Worm (Caenorhabditis elegans) whole organism, L4 larva: ENCODE measurements around the gene srw-67.
A peak's percentile ranks its signal among the peaks of the same experiment; 100 is the strongest.
"Not testable (repeated sequence)": the region's sequence is repeated elsewhere in the genome, so short reads cannot be mapped to it uniquely, and the experiment has no call there.

ENCODE experiments used
- T20F7.1 ChIP-seq: fragments of 200-800 bp; sonication (Bioruptor generic); optimal IDR thresholded peaks from 2 replicates; lab custom pipeline; 2018; ENCODE audit warnings: mild to moderate bottlenecking, missing genetic modification characterization, missing compliant biosample characterization
- Y105C5A.15 ChIP-seq: fragments of 200-800 bp; sonication (Bioruptor generic); IDR thresholded peaks from 2 replicates; pipeline ENCODE4 v1.3.6; 2022; ENCODE audit warnings: missing genetic modification characterization, missing compliant biosample characterization
- Y48G9A.11 ChIP-seq: fragments of 200-800 bp; sonication (Bioruptor generic); IDR thresholded peaks from 2 replicates; pipeline ENCODE4 v1.3.6; 2022; ENCODE audit warnings: missing genetic modification reagents, missing genetic modification characterization, missing compliant biosample characterization
- Y75B8A.6 ChIP-seq: fragments of 200-800 bp; sonication (Bioruptor generic); IDR thresholded peaks from 2 replicates; pipeline ENCODE4 v1.3.6; 2022; ENCODE audit warnings: missing genetic modification reagents, missing genetic modification characterization, missing compliant biosample characterization
- ZK337.2 ChIP-seq: fragments of 200-800 bp; sonication (Bioruptor generic); IDR thresholded peaks from 2 replicates; pipeline ENCODE4 v1.3.6; 2022; ENCODE audit warnings: missing genetic modification reagents, missing genetic modification characterization, missing compliant biosample characterization
- ama-1 ChIP-seq: fragments of 150-350 bp; optimal IDR thresholded peaks from 2 replicates; lab custom pipeline; 2014; ENCODE audit warnings: inconsistent platforms, mixed read lengths
- arid-1 ChIP-seq: fragments of 200-800 bp; sonication (Bioruptor generic); conservative IDR thresholded peaks from 2 replicates; pipeline ENCODE4 v1.3.6; 2022; ENCODE audit warnings: missing genetic modification reagents, missing genetic modification characterization, missing compliant biosample characterization
- cey-2 ChIP-seq: sonication (generic microtip); optimal IDR thresholded peaks from 3 replicates; lab custom pipeline; 2017; ENCODE audit warnings: missing genetic modification characterization, mild to moderate bottlenecking, missing compliant biosample characterization, antibody characterized with exemption, borderline replicate concordance; ENCODE audit not compliant: insufficient read depth
- daf-16 ChIP-seq, 3 experiments: sonication (generic microtip); optimal IDR thresholded peaks; 2 replicates each; lab custom pipeline; 2016 to 2017; ENCODE audit warnings: missing genetic modification characterization in 3 of 3, missing genetic modification reagents in 3 of 3, mild to moderate bottlenecking in 2 of 3, missing compliant biosample characterization in 2 of 3, missing biosample characterization in 1 of 3, moderate library complexity in 1 of 3
- daf-8 ChIP-seq: fragments of 200-800 bp; sonication (Bioruptor generic); IDR thresholded peaks from 2 replicates; pipeline ENCODE4 v1.3.6; 2022; ENCODE audit warnings: missing genetic modification characterization, missing compliant biosample characterization
- dmd-6 ChIP-seq: fragments of 200-800 bp; sonication (Bioruptor generic); IDR thresholded peaks from 2 replicates; pipeline ENCODE4 v1.3.6; 2022; ENCODE audit warnings: missing genetic modification reagents, missing genetic modification characterization, missing compliant biosample characterization
- dmd-9 ChIP-seq: fragments of 200-800 bp; sonication (Bioruptor generic); IDR thresholded peaks from 2 replicates; pipeline ENCODE4 v1.3.6; 2022; ENCODE audit warnings: missing genetic modification reagents, missing genetic modification characterization, missing compliant biosample characterization
- duxl-1 ChIP-seq: sonication (generic microtip); optimal IDR thresholded peaks from 2 replicates; lab custom pipeline; 2016; ENCODE audit warnings: mild to moderate bottlenecking, missing genetic modification characterization, moderate library complexity, missing compliant biosample characterization; ENCODE audit not compliant: poor library complexity
- egl-43 ChIP-seq: fragments of 200-800 bp; sonication (Bioruptor generic); IDR thresholded peaks from 2 replicates; pipeline ENCODE4 v1.3.6; 2022; ENCODE audit warnings: missing genetic modification reagents, missing genetic modification characterization, missing compliant biosample characterization
- fkh-10 ChIP-seq: fragments of 150-350 bp; optimal IDR thresholded peaks from 2 replicates; lab custom pipeline; 2014; ENCODE audit warnings: missing biosample characterization, missing genetic modification reagents, missing genetic modification characterization
- jun-1 ChIP-seq: fragments of 150-350 bp; optimal IDR thresholded peaks from 2 replicates; lab custom pipeline; 2014; ENCODE audit warnings: missing biosample characterization, missing genetic modification reagents, missing genetic modification characterization
- lin-15B ChIP-seq: fragments of 150-350 bp; sonication (generic microtip); optimal IDR thresholded peaks from 3 replicates; lab custom pipeline; 2014; ENCODE audit warnings: missing biosample characterization, missing genetic modification characterization
- madf-5 ChIP-seq, 2 experiments: fragments of 200-800 bp; sonication (Bioruptor generic); IDR thresholded peaks; 2 replicates each; pipeline ENCODE4 v1.3.6; 2022; ENCODE audit warnings: missing compliant biosample characterization in 2 of 2, missing genetic modification characterization in 2 of 2
- mdl-1 ChIP-seq, 2 experiments: fragments of 150-350 bp in 1 of 2; sonication (generic microtip) in 1 of 2; optimal IDR thresholded peaks; 2 replicates each; lab custom pipeline; 2014 to 2017; ENCODE audit warnings: missing biosample characterization in 2 of 2, missing genetic modification characterization in 2 of 2
- mxl-2 ChIP-seq: fragments of 200-800 bp; sonication (Bioruptor generic); conservative IDR thresholded peaks from 2 replicates; pipeline ENCODE4 v1.3.6; 2022; ENCODE audit warnings: missing genetic modification reagents, missing genetic modification characterization, missing compliant biosample characterization
- nhr-10 ChIP-seq: fragments of 150-350 bp; optimal IDR thresholded peaks from 2 replicates; lab custom pipeline; 2014; ENCODE audit warnings: missing biosample characterization, missing genetic modification characterization
- nhr-102 ChIP-seq: sonication (generic microtip); optimal IDR thresholded peaks from 2 replicates; lab custom pipeline; 2016; ENCODE audit warnings: mild to moderate bottlenecking, missing genetic modification characterization, moderate library complexity, missing compliant biosample characterization
- nhr-11 ChIP-seq: fragments of 150-350 bp; optimal IDR thresholded peaks from 2 replicates; lab custom pipeline; 2014; ENCODE audit warnings: missing biosample characterization, missing genetic modification characterization
- nhr-76 ChIP-seq: fragments of 150-350 bp; optimal IDR thresholded peaks from 2 replicates; lab custom pipeline; 2014; ENCODE audit warnings: missing biosample characterization, missing genetic modification characterization
- php-3 ChIP-seq: fragments of 200-800 bp; sonication (Bioruptor generic); IDR thresholded peaks from 2 replicates; pipeline ENCODE4 v1.3.6; 2022; ENCODE audit warnings: missing genetic modification reagents, missing genetic modification characterization, missing compliant biosample characterization
- sdz-12 ChIP-seq: fragments of 200-800 bp; sonication (Bioruptor generic); optimal IDR thresholded peaks from 2 replicates; lab custom pipeline; 2018; ENCODE audit warnings: mild to moderate bottlenecking, missing genetic modification characterization, missing compliant biosample characterization
- snpc-4 ChIP-seq: fragments of 150-350 bp; optimal IDR thresholded peaks from 2 replicates; lab custom pipeline; 2014; ENCODE audit warnings: missing biosample characterization, missing genetic modification characterization
- spr-3 ChIP-seq: fragments of 200-800 bp; sonication (Bioruptor generic); optimal IDR thresholded peaks from 2 replicates; lab custom pipeline; 2018; ENCODE audit warnings: mild to moderate bottlenecking, missing genetic modification characterization, missing compliant biosample characterization
- tag-97 ChIP-seq: fragments of 200-800 bp; sonication (Bioruptor generic); IDR thresholded peaks from 2 replicates; pipeline ENCODE4 v1.3.6; 2022; ENCODE audit warnings: missing genetic modification characterization, missing compliant biosample characterization
- vab-7 ChIP-seq: fragments of 200-800 bp; sonication (Bioruptor generic); IDR thresholded peaks from 2 replicates; pipeline ENCODE4 v1.3.6; 2022; ENCODE audit warnings: missing genetic modification reagents, missing genetic modification characterization, missing compliant biosample characterization
- zip-11 ChIP-seq: fragments of 200-800 bp; sonication (Bioruptor generic); IDR thresholded peaks from 2 replicates; pipeline ENCODE4 v1.3.6; 2022; ENCODE audit warnings: missing genetic modification characterization, missing compliant biosample characterization
- ztf-11 ChIP-seq: fragments of 150-350 bp; optimal IDR thresholded peaks from 2 replicates; lab custom pipeline; 2014; ENCODE audit warnings: missing biosample characterization, missing genetic modification characterization

srw-67 gene

ce11 chrV:7437538-7437937 lies 20.1 kb downstream of the srw-67 start, which contains the start of gene F25E5.9 (continued):
- TF ChIP-seq daf-16 (GFP tag; optimal IDR thresholded peaks at IDR 0.05; lab: Kevin White, UChicago) (no peak), daf-16 (tag; optimal IDR thresholded peaks at IDR 0.05; lab: Kevin White, UChicago) (no peak)

ce11 chrV:7437985-7438384 lies 20.5 kb downstream of the srw-67 start, which contains the start of gene F25E5.16:
Gene F25E5.16, plus strand, starts transcription at chrV:7438285.
- TF ChIP-seq nhr-11 (no peak), ama-1 (lab: Kevin White, UChicago) (no peak), cey-2 (tag; lab: Kevin White, UChicago) (no peak), Y105C5A.15 (no peak), lin-15B (tag; lab: Kevin White, UChicago) (no peak), dmd-9 (no peak), Y48G9A.11 (GFP tag; lab: Robert Waterston, UW) (no peak), madf-5 (GFP tag; IDR thresholded peaks at IDR 0.05; lab: Robert Waterston, UW) (no peak), nhr-10 (no peak), ZK337.2 (GFP tag; lab: Robert Waterston, UW) (no peak), daf-8 (no peak), vab-7 (GFP tag; lab: Robert Waterston, UW) (no peak), spr-3 (GFP tag; lab: Kevin White, UChicago) (no peak), php-3 (GFP tag; lab: Robert Waterston, UW) (no peak), fkh-10 (GFP tag; lab: Kevin White, UChicago) (no peak), Y75B8A.6 (GFP tag; lab: Robert Waterston, UW) (no peak)

- TF ChIP-seq mdl-1 (tag; optimal IDR thresholded peaks at IDR 0.05; lab: Kevin White, UChicago) (no peak), duxl-1 (tag; lab: Kevin White, UChicago) (no peak), nhr-76 (no peak), T20F7.1 (GFP tag; lab: Kevin White, UChicago) (no peak), Y75B8A.6 (GFP tag; lab: Robert Waterston, UW) (no peak), dmd-6 (GFP tag; lab: Robert Waterston, UW) (no peak), sdz-12 (no peak), ztf-11 (no peak), vab-7 (GFP tag; lab: Robert Waterston, UW) (no peak), egl-43 (GFP tag; lab: Robert Waterston, UW) (no peak), nhr-102 (tag; lab: Kevin White, UChicago) (no peak)
Measured at ce11 chrV:7439807-7440206, 22.3 kb downstream of the srw-67 start, which contains the start of gene try-13. Gene try-13, plus strand, starts transcription at chrV:7440107.

- TF ChIP-seq zip-11 (peak; percentile 62; the same call in 1 of the 2 replicates), madf-5 (GFP tag; IDR thresholded peaks at IDR 0.05; lab: Robert Waterston, UW) (0 out of 4 replicates have a peak, but pooled peaks of 1 of the 2 experiments have one; percentile 17), vab-7 (GFP tag; lab: Robert Waterston, UW) (0 out of 2 replicates have a peak, but pooled peaks have one; percentile 25), tag-97 (GFP tag; lab: Robert Waterston, UW) (0 out of 2 replicates have a peak, but pooled peaks have one; percentile 36), arid-1 (GFP tag; lab: Robert Waterston, UW) (0 out of 2 replicates have a peak, but pooled peaks have one; percentile 41)
Measured at ce11 chrV:7443480-7443879, 26.0 kb downstream of the srw-67 start.

- not testable (repeated sequence) for TF ChIP-seq mxl-2 (GFP tag; lab: Robert Waterston, UW); jun-1 (tag; lab: Kevin White, UChicago); snpc-4 (tag; lab: Kevin White, UChicago)
Measured at ce11 chrV:7444331-7444730, 26.9 kb downstream of the srw-67 start, which contains the start of gene nhr-141. Gene nhr-141, plus strand, starts transcription at chrV:7444661.
